ENCODE assay signal across 1 fruit fly cellular context in the genomic region with DNA sequence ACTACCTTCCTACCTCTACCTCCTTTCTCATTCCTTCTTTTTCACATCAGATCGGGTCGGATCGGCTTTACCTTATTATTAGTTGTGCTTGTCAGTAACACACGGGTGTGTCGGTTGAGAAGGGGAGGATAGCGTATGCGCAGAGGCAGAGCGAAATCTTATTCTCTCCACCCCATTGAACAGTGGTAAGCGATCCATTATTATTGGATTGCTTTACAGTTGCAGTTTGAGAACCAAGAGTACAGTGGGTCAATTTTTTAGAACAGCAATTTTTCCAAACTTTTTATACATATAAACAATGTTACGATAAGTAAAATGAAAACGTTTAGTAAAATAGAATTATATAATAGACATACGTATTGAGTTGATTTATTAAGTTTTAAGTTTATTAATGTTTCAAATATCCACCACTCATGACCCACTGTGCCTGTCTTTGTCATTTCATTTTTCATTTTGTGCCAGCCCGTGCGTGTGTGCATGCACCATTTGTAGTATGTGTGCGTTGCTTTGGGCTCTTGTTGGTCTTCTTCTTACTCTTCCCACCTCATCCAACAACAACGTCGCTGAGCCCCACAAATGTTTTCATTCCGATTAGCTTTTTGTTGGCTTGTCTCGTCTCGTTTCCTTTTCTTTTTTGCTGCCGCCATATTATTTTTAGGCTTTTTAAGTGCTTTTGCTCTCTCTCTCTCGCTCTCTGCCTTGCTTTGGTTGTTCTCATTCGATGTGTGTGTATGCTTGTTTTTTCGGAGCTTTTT.
TF ChIP-seq lines count a peak whose summit lies in the region.

No protein-coding gene starts in this region.

TF ChIP-seq in whole organism, embryonic, 481 proteins besides CTCF, POLR2A, EP300 and RAD21 (continued from another document and continues in another):
- TF ChIP-seq CG7987 (GFP tag; optimal IDR thresholded peaks at IDR 0.05; lab: Kevin White, UChicago), result peak; percentile 95
- peak; percentile 93 for TF ChIP-seq CG9437 (GFP tag; optimal IDR thresholded peaks at IDR 0.05; lab: Kevin White, UChicago)
- TF ChIP-seq HmgD (GFP tag; optimal IDR thresholded peaks at IDR 0.05; lab: Kevin White, UChicago), result peak; percentile 42
- peak; percentile 48 for TF ChIP-seq zf30C (GFP tag; optimal IDR thresholded peaks at IDR 0.05; lab: Kevin White, UChicago)
- peak; percentile 99 for TF ChIP-seq CG13894 (tag; optimal IDR thresholded peaks at IDR 0.05; lab: Kevin White, UChicago)
- peak; percentile 86 for TF ChIP-seq D19B (GFP tag; optimal IDR thresholded peaks at IDR 0.05; lab: Kevin White, UChicago)
- peak; percentile 100 for TF ChIP-seq gem (tag; optimal IDR thresholded peaks at IDR 0.05; lab: Kevin White, UChicago)
- TF ChIP-seq bowl (GFP tag; IDR thresholded peaks at IDR 0.05; lab: Robert Waterston, UW), result peak; percentile 96
- TF ChIP-seq CG12744 (GFP tag; optimal IDR thresholded peaks at IDR 0.05; lab: Kevin White, UChicago), result peak; percentile 93
- TF ChIP-seq CG18011 (GFP tag; optimal IDR thresholded peaks at IDR 0.05; lab: Kevin White, UChicago), result peak; percentile 94
- peak; percentile 99 for TF ChIP-seq Xrp1 (GFP tag; IDR thresholded peaks at IDR 0.05; lab: Robert Waterston, UW)
- TF ChIP-seq CG31441 (GFP tag; IDR thresholded peaks at IDR 0.05; lab: Robert Waterston, UW), result peak; percentile 91
- peak; percentile 93 for TF ChIP-seq gcm2 (GFP tag; optimal IDR thresholded peaks at IDR 0.05; lab: Kevin White, UChicago)
- peak; percentile 17 for TF ChIP-seq CG9797 (GFP tag; optimal IDR thresholded peaks at IDR 0.05; lab: Kevin White, UChicago)
- peak; percentile 96 for TF ChIP-seq YL-1 (GFP tag; optimal IDR thresholded peaks at IDR 0.05; lab: Kevin White, UChicago)
- TF ChIP-seq cwo (GFP tag; optimal IDR thresholded peaks at IDR 0.05; lab: Kevin White, UChicago), result peak; percentile 98
- TF ChIP-seq sna (GFP tag; IDR thresholded peaks at IDR 0.05; lab: Robert Waterston, UW; ENCODE audit: partially characterized antibody), result peak; percentile 59
- TF ChIP-seq Dip2 (GFP tag; IDR thresholded peaks at IDR 0.05; lab: Robert Waterston, UW), result peak; percentile 82
- peak; percentile 97 for TF ChIP-seq CG17912 (GFP tag; optimal IDR thresholded peaks at IDR 0.05; lab: Kevin White, UChicago)
- TF ChIP-seq sqz (GFP tag; optimal IDR thresholded peaks at IDR 0.05; lab: Kevin White, UChicago), result peak; percentile 98
- no peak for TF ChIP-seq Sin3A (optimal IDR thresholded peaks at IDR 0.05; lab: Kevin White, UChicago)
- TF ChIP-seq CG10959 (GFP tag; IDR thresholded peaks at IDR 0.05; lab: Robert Waterston, UW), result peak; percentile 98
- TF ChIP-seq sug (tag; optimal IDR thresholded peaks at IDR 0.05; lab: Kevin White, UChicago), result peak; percentile 98
- peak; percentile 99 for TF ChIP-seq grau (tag; optimal IDR thresholded peaks at IDR 0.05; lab: Kevin White, UChicago)
- peak; percentile 99 for TF ChIP-seq zfh1 (GFP tag; IDR thresholded peaks at IDR 0.05; lab: Robert Waterston, UW)
- TF ChIP-seq Pdp1 (GFP tag; optimal IDR thresholded peaks at IDR 0.05; lab: Kevin White, UChicago), result peak; percentile 89 to 97
- TF ChIP-seq stwl (tag; optimal IDR thresholded peaks at IDR 0.05; lab: Kevin White, UChicago), result peak; percentile 87
- TF ChIP-seq Ets65A (GFP tag; lab: Kevin White, UChicago), result peak; percentile 97
- TF ChIP-seq CG12659 (GFP tag; optimal IDR thresholded peaks at IDR 0.05; lab: Kevin White, UChicago), result peak; percentile 98
- peak; percentile 91 for TF ChIP-seq psq (GFP tag; optimal IDR thresholded peaks at IDR 0.05; lab: Kevin White, UChicago)
- TF ChIP-seq CG2678 (tag; optimal IDR thresholded peaks at IDR 0.05; lab: Kevin White, UChicago), result peak; percentile 100
- TF ChIP-seq cg (GFP tag; optimal IDR thresholded peaks at IDR 0.05; lab: Kevin White, UChicago), result peak; percentile 65
- TF ChIP-seq Dip3 (GFP tag; optimal IDR thresholded peaks at IDR 0.05; lab: Kevin White, UChicago), result peak; percentile 97
- peak; percentile 55 for TF ChIP-seq eyg (GFP tag; optimal IDR thresholded peaks at IDR 0.05; lab: Kevin White, UChicago)
- peak; percentile 99 for TF ChIP-seq sob (GFP tag; IDR thresholded peaks at IDR 0.05; lab: Robert Waterston, UW)
- peak; percentile 46 for TF ChIP-seq Ets97D (GFP tag; optimal IDR thresholded peaks at IDR 0.05; lab: Kevin White, UChicago)
- peak; percentile 93 for TF ChIP-seq NC2β (GFP tag; optimal IDR thresholded peaks at IDR 0.05; lab: Kevin White, UChicago)
- TF ChIP-seq Optix (GFP tag; IDR thresholded peaks at IDR 0.05; lab: Robert Waterston, UW), result peak; percentile 93
- TF ChIP-seq crc (GFP tag; optimal IDR thresholded peaks at IDR 0.05; lab: Kevin White, UChicago), result peak; percentile 83
- peak; percentile 99 for TF ChIP-seq CG17568 (GFP tag; optimal IDR thresholded peaks at IDR 0.05; lab: Kevin White, UChicago)
- TF ChIP-seq Hr51 (GFP tag; optimal IDR thresholded peaks at IDR 0.05; lab: Kevin White, UChicago), result peak; percentile 95 to 100
- TF ChIP-seq otp (GFP tag; IDR thresholded peaks at IDR 0.05; lab: Robert Waterston, UW), result peak; percentile 97
- peak; percentile 97 for TF ChIP-seq Nf-YA (GFP tag; IDR thresholded peaks at IDR 0.05; lab: Robert Waterston, UW)
- peak; percentile 91 for TF ChIP-seq CG11560 (tag; IDR thresholded peaks at IDR 0.05; lab: Robert Waterston, UW)
- TF ChIP-seq ind (GFP tag; optimal IDR thresholded peaks at IDR 0.05; lab: Kevin White, UChicago), result peak; percentile 99
- peak; percentile 96 for TF ChIP-seq Lim3 (GFP tag; IDR thresholded peaks at IDR 0.05; lab: Robert Waterston, UW)
- TF ChIP-seq vnd (GFP tag; IDR thresholded peaks at IDR 0.05; lab: Robert Waterston, UW; ENCODE audit: partially characterized antibody), result peak; percentile 80
- TF ChIP-seq hth (optimal IDR thresholded peaks at IDR 0.05; lab: Kevin White, UChicago), result no peak
- TF ChIP-seq twi (tag; optimal IDR thresholded peaks at IDR 0.05; lab: Kevin White, UChicago), result peak; percentile 97
- TF ChIP-seq fd3F (GFP tag; optimal IDR thresholded peaks at IDR 0.05; lab: Kevin White, UChicago), result peak; percentile 99
- peak; percentile 85 for TF ChIP-seq ash1 (GFP tag; optimal IDR thresholded peaks at IDR 0.05; lab: Kevin White, UChicago)
- TF ChIP-seq phol (tag; optimal IDR thresholded peaks at IDR 0.05; lab: Kevin White, UChicago), result peak; percentile 99
- peak; percentile 79 for TF ChIP-seq z (GFP tag; IDR thresholded peaks at IDR 0.05; lab: Robert Waterston, UW)
- TF ChIP-seq CG7271 (tag; optimal IDR thresholded peaks at IDR 0.05; lab: Kevin White, UChicago), result peak; percentile 99
- TF ChIP-seq Hey (tag; optimal IDR thresholded peaks at IDR 0.05; lab: Kevin White, UChicago), result peak; percentile 94
- TF ChIP-seq B-H1 (GFP tag; IDR thresholded peaks at IDR 0.05; lab: Robert Waterston, UW), result peak; percentile 98
- TF ChIP-seq CG17186 (GFP tag; optimal IDR thresholded peaks at IDR 0.05; lab: Kevin White, UChicago), result peak; percentile 92
- TF ChIP-seq ewg (GFP tag; optimal IDR thresholded peaks at IDR 0.05; lab: Kevin White, UChicago), result peak; percentile 96
- TF ChIP-seq ems (GFP tag; optimal IDR thresholded peaks at IDR 0.05; lab: Kevin White, UChicago), result peak; percentile 96
- TF ChIP-seq Hsf (GFP tag; optimal IDR thresholded peaks at IDR 0.05; lab: Kevin White, UChicago), result peak; percentile 98
- peak; percentile 97 for TF ChIP-seq C15 (GFP tag; IDR thresholded peaks at IDR 0.05; lab: Robert Waterston, UW)
- TF ChIP-seq sc (optimal IDR thresholded peaks at IDR 0.05; lab: Kevin White, UChicago), result no peak
- peak; percentile 98 for TF ChIP-seq sc (GFP tag; optimal IDR thresholded peaks at IDR 0.05; lab: Kevin White, UChicago)
- peak; percentile 90 for TF ChIP-seq nerfin-2 (GFP tag; IDR thresholded peaks at IDR 0.05; lab: Robert Waterston, UW; ENCODE audit: partially characterized antibody)
- peak; percentile 98 for TF ChIP-seq CG3407 (GFP tag; optimal IDR thresholded peaks at IDR 0.05; lab: Kevin White, UChicago)
- peak; percentile 99 for TF ChIP-seq CG4404 (GFP tag; IDR thresholded peaks at IDR 0.05; lab: Robert Waterston, UW)
- peak; percentile 88 for TF ChIP-seq Atf3 (GFP tag; optimal IDR thresholded peaks at IDR 0.05; lab: Kevin White, UChicago)
- peak; percentile 99 for TF ChIP-seq salm (tag; optimal IDR thresholded peaks at IDR 0.05; lab: Kevin White, UChicago)
- TF ChIP-seq rib (GFP tag; IDR thresholded peaks at IDR 0.05; lab: Robert Waterston, UW), result peak; percentile 99
- TF ChIP-seq CG11456 (GFP tag; IDR thresholded peaks at IDR 0.05; lab: Robert Waterston, UW), result peak; percentile 98
- peak; percentile 98 for TF ChIP-seq CG11085 (GFP tag; IDR thresholded peaks at IDR 0.05; lab: Robert Waterston, UW)
- TF ChIP-seq Asciz (GFP tag; optimal IDR thresholded peaks at IDR 0.05; lab: Kevin White, UChicago), result peak; percentile 99
- TF ChIP-seq CG7745 (tag; optimal IDR thresholded peaks at IDR 0.05; lab: Kevin White, UChicago), result peak; percentile 93
- TF ChIP-seq lbe (GFP tag; optimal IDR thresholded peaks at IDR 0.05; lab: Kevin White, UChicago), result peak; percentile 98
- peak; percentile 81 for TF ChIP-seq chinmo (GFP tag; IDR thresholded peaks at IDR 0.05; lab: Robert Waterston, UW; ENCODE audit: partially characterized antibody)
- TF ChIP-seq HLH4C (GFP tag; IDR thresholded peaks at IDR 0.05; lab: Robert Waterston, UW; ENCODE audit: partially characterized antibody), result peak; percentile 69; the same call in 2 of the 3 replicates
- peak; percentile 97 for TF ChIP-seq CG2199 (GFP tag; IDR thresholded peaks at IDR 0.05; lab: Robert Waterston, UW)
- TF ChIP-seq CG4328 (GFP tag; optimal IDR thresholded peaks at IDR 0.05; lab: Kevin White, UChicago), result peak; percentile 99
- TF ChIP-seq Trl (optimal IDR thresholded peaks at IDR 0.05; lab: Kevin White, UChicago), result peak; percentile 68 to 95
- peak; percentile 90 for TF ChIP-seq Trl (GFP tag; optimal IDR thresholded peaks at IDR 0.05; lab: Kevin White, UChicago)
- TF ChIP-seq fd96Cb (tag; optimal IDR thresholded peaks at IDR 0.05; lab: Kevin White, UChicago), result peak; percentile 99
- peak; percentile 96 for TF ChIP-seq Lhr (GFP tag; optimal IDR thresholded peaks at IDR 0.05; lab: Kevin White, UChicago)
- peak in 1 of 2 experiments; percentile 65 for TF ChIP-seq crp (GFP tag; optimal IDR thresholded peaks at IDR 0.05; lab: Kevin White, UChicago)
- TF ChIP-seq Oaz (GFP tag; IDR thresholded peaks at IDR 0.05; lab: Robert Waterston, UW), result peak; percentile 99
- TF ChIP-seq CG34422 (GFP tag; IDR thresholded peaks at IDR 0.05; lab: Robert Waterston, UW), result peak; percentile 99
- TF ChIP-seq hkb (optimal IDR thresholded peaks at IDR 0.05; lab: Kevin White, UChicago), result peak; percentile 14
- TF ChIP-seq hkb (GFP tag; IDR thresholded peaks at IDR 0.05; lab: Robert Waterston, UW), result peak; percentile 99
- TF ChIP-seq CG1647 (GFP tag; optimal IDR thresholded peaks at IDR 0.05; lab: Kevin White, UChicago), result peak; percentile 94
- TF ChIP-seq NC2α (GFP tag; optimal IDR thresholded peaks at IDR 0.05; lab: Kevin White, UChicago), result peak; percentile 87
- TF ChIP-seq hb (GFP tag; IDR thresholded peaks at IDR 0.05; lab: Robert Waterston, UW; ENCODE audit: partially characterized antibody), result peak; percentile 79
- peak; percentile 98 for TF ChIP-seq CG2889 (GFP tag; IDR thresholded peaks at IDR 0.05; lab: Robert Waterston, UW)
- peak; percentile 99 for TF ChIP-seq B-H2 (GFP tag; optimal IDR thresholded peaks at IDR 0.05; lab: Kevin White, UChicago)
- TF ChIP-seq da (GFP tag; optimal IDR thresholded peaks at IDR 0.05; lab: Kevin White, UChicago), result peak; percentile 84
- TF ChIP-seq Ptx1 (GFP tag; IDR thresholded peaks at IDR 0.05; lab: Robert Waterston, UW), result peak; percentile 99
- peak; percentile 98 for TF ChIP-seq jing (GFP tag; optimal IDR thresholded peaks at IDR 0.05; lab: Kevin White, UChicago)
- peak; percentile 99 for TF ChIP-seq Sox100B (GFP tag; optimal IDR thresholded peaks at IDR 0.05; lab: Kevin White, UChicago)
- peak; percentile 35 for TF ChIP-seq CG3163 (GFP tag; optimal IDR thresholded peaks at IDR 0.05; lab: Kevin White, UChicago)
- peak; percentile 98 for TF ChIP-seq sim (GFP tag; IDR thresholded peaks at IDR 0.05; lab: Robert Waterston, UW)
- peak; percentile 99 for TF ChIP-seq sens (GFP tag; lab: Kevin White, UChicago)
- peak; percentile 93 for TF ChIP-seq exex (tag; optimal IDR thresholded peaks at IDR 0.05; lab: Kevin White, UChicago)
- peak; percentile 99 for TF ChIP-seq CG7839 (tag; optimal IDR thresholded peaks at IDR 0.05; lab: Kevin White, UChicago)
- TF ChIP-seq Bteb2 (GFP tag; optimal IDR thresholded peaks at IDR 0.05; lab: Kevin White, UChicago), result peak; percentile 97
- TF ChIP-seq CG18619 (GFP tag; optimal IDR thresholded peaks at IDR 0.05; lab: Kevin White, UChicago), result peak; percentile 99
- peak; percentile 99 for TF ChIP-seq CG10654 (GFP tag; optimal IDR thresholded peaks at IDR 0.05; lab: Kevin White, UChicago)
- TF ChIP-seq BtbVII (GFP tag; optimal IDR thresholded peaks at IDR 0.05; lab: Kevin White, UChicago), result peak; percentile 99
- TF ChIP-seq prd (optimal IDR thresholded peaks at IDR 0.05; lab: Kevin White, UChicago), result no peak
- peak; percentile 99 for TF ChIP-seq prd (GFP tag; IDR thresholded peaks at IDR 0.05; lab: Robert Waterston, UW)
- peak; percentile 98 for TF ChIP-seq Aef1 (GFP tag; IDR thresholded peaks at IDR 0.05; lab: Robert Waterston, UW)
- TF ChIP-seq CG16779 (GFP tag; IDR thresholded peaks at IDR 0.05; lab: Robert Waterston, UW), result peak; percentile 95
- TF ChIP-seq Nf-YB (GFP tag; optimal IDR thresholded peaks at IDR 0.05; lab: Kevin White, UChicago), result peak; percentile 88
- TF ChIP-seq CG6654 (GFP tag; optimal IDR thresholded peaks at IDR 0.05; lab: Kevin White, UChicago), result peak; percentile 95
- TF ChIP-seq CG11247 (GFP tag; IDR thresholded peaks at IDR 0.05; lab: Robert Waterston, UW), result peak; percentile 98
- TF ChIP-seq CG11504 (tag; optimal IDR thresholded peaks at IDR 0.05; lab: Kevin White, UChicago), result peak; percentile 98
- peak; percentile 98 for TF ChIP-seq jigr1 (GFP tag; IDR thresholded peaks at IDR 0.05; lab: Robert Waterston, UW)
- no peak for TF ChIP-seq pan (optimal IDR thresholded peaks at IDR 0.05; lab: Kevin White, UChicago)
- TF ChIP-seq pan (GFP tag; optimal IDR thresholded peaks at IDR 0.05 in 1 of 2, IDR thresholded peaks at IDR 0.05 in 1 of 2), result peak in 1 of 2 experiments; percentile 99
- TF ChIP-seq CG6854 (GFP tag; optimal IDR thresholded peaks at IDR 0.05; lab: Kevin White, UChicago), result peak; percentile 99
- TF ChIP-seq CG7357 (GFP tag; IDR thresholded peaks at IDR 0.05; lab: Robert Waterston, UW), result peak; percentile 96
- TF ChIP-seq lmd (GFP tag; IDR thresholded peaks at IDR 0.05; lab: Robert Waterston, UW), result peak; percentile 99
- TF ChIP-seq CG3995 (GFP tag; optimal IDR thresholded peaks at IDR 0.05; lab: Kevin White, UChicago), result peak; percentile 86
- no peak for TF ChIP-seq Sry-δ (GFP tag; optimal IDR thresholded peaks at IDR 0.05; lab: Kevin White, UChicago)
- TF ChIP-seq knrl (GFP tag; IDR thresholded peaks at IDR 0.05; lab: Robert Waterston, UW; ENCODE audit: partially characterized antibody), result peak; percentile 72
